Worm (Caenorhabditis elegans) whole organism, early embryonic: ENCODE results near the gene nphp-4.

ENCODE experiments used
- B0310.2 ChIP-seq: sonication (generic microtip); optimal IDR thresholded peaks from 2 replicates; lab custom pipeline; 2016; ENCODE audit warnings: mild to moderate bottlenecking, missing genetic modification characterization, missing compliant biosample characterization
- F13C5.2 ChIP-seq: sonication (generic microtip); optimal IDR thresholded peaks from 2 replicates; lab custom pipeline; 2017; ENCODE audit warnings: mild to moderate bottlenecking, missing genetic modification characterization, inconsistent platforms, missing compliant biosample characterization
- aly-1 ChIP-seq: sonication (generic microtip); optimal IDR thresholded peaks from 2 replicates; lab custom pipeline; 2016; ENCODE audit warnings: missing genetic modification characterization, missing compliant biosample characterization
- ama-1 ChIP-seq: fragments of 150-350 bp; optimal IDR thresholded peaks from 2 replicates; lab custom pipeline; 2014
- ceh-13 ChIP-seq: fragments of 200-800 bp; sonication (Bioruptor generic); optimal IDR thresholded peaks from 2 replicates; lab custom pipeline; 2018; ENCODE audit warnings: mild to moderate bottlenecking, missing genetic modification characterization, missing compliant biosample characterization
- ceh-36 ChIP-seq: sonication (generic microtip); optimal IDR thresholded peaks from 2 replicates; lab custom pipeline; 2016; ENCODE audit warnings: missing genetic modification characterization, inconsistent platforms, missing compliant biosample characterization
- ets-7 ChIP-seq: sonication (generic microtip); optimal IDR thresholded peaks from 2 replicates; lab custom pipeline; 2016; ENCODE audit warnings: missing genotype, missing genetic modification characterization, missing compliant biosample characterization
- flt-1 ChIP-seq: fragments of 200-800 bp; sonication (Bioruptor generic); IDR thresholded peaks from 2 replicates; pipeline ENCODE4 v1.3.6; 2022; ENCODE audit warnings: missing genetic modification characterization, missing compliant biosample characterization
- hmbx-1 ChIP-seq: sonication (generic microtip); optimal IDR thresholded peaks from 2 replicates; lab custom pipeline; 2016; ENCODE audit warnings: mild to moderate bottlenecking, missing genetic modification characterization, missing compliant biosample characterization
- hmg-4 ChIP-seq: fragments of 200-800 bp; sonication (Bioruptor generic); optimal IDR thresholded peaks from 2 replicates; lab custom pipeline; 2018; ENCODE audit warnings: mild to moderate bottlenecking, missing genetic modification characterization, missing compliant biosample characterization
- hnd-1 ChIP-seq: sonication (generic microtip); optimal IDR thresholded peaks from 2 replicates; lab custom pipeline; 2016; ENCODE audit warnings: missing genetic modification characterization, missing compliant biosample characterization
- pes-1 ChIP-seq: fragments of 200-800 bp; sonication (Bioruptor generic); IDR thresholded peaks from 2 replicates; pipeline ENCODE4 v1.3.6; 2022; ENCODE audit warnings: missing genetic modification reagents, missing genetic modification characterization, missing compliant biosample characterization
- scrt-1 ChIP-seq: fragments of 200-800 bp; sonication (Bioruptor generic); IDR thresholded peaks from 2 replicates; pipeline ENCODE4 v1.3.6; 2022; ENCODE audit warnings: missing genetic modification characterization, missing compliant biosample characterization
- sea-1 ChIP-seq: fragments of 200-800 bp; sonication (Bioruptor generic); conservative IDR thresholded peaks from 2 replicates; pipeline ENCODE4 v1.3.6; 2022; ENCODE audit warnings: missing genetic modification characterization, missing compliant biosample characterization
- tbx-11 ChIP-seq: fragments of 200-800 bp; sonication (Bioruptor generic); IDR thresholded peaks from 2 replicates; pipeline ENCODE4 v1.3.6; 2022; ENCODE audit warnings: missing genetic modification characterization, missing compliant biosample characterization
- tbx-37 ChIP-seq: fragments of 200-800 bp; sonication (Bioruptor generic); conservative IDR thresholded peaks from 2 replicates; pipeline ENCODE4 v1.3.6; 2022; ENCODE audit warnings: missing genetic modification reagents, missing genetic modification characterization, missing compliant biosample characterization
- tra-4 ChIP-seq: sonication (generic microtip); optimal IDR thresholded peaks from 2 replicates; lab custom pipeline; 2017; ENCODE audit warnings: missing genetic modification characterization, missing compliant biosample characterization

The nphp-4 gene

DNA sequence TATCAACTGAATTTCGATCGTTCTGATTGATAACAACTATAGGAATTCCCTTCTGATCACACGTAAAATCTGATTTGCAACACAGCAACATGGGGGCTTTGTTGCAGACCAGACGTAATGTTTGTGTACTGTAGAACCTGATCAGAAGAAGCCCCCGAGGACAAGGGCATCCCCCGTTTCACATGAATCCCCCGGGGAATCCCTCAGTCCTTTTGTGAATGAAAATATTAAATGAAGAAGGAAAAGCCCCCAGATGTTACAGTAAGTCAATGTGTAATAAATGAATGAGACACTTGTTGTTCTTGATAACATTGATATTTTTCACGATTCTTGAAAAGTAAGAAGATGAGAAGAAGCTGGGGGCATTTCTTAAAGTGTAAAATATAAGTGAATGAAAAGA is 49.4 kb downstream of the nphp-4 start:
- TF ChIP-seq ets-7 (no peak), ama-1 (lab: Kevin White, UChicago) (no peak), scrt-1 (no peak), sea-1 (no peak), tbx-37 (GFP tag; lab: Robert Waterston, UW) (no peak), F13C5.2 (tag; lab: Kevin White, UChicago) (no peak), tra-4 (tag; lab: Kevin White, UChicago) (no peak), hmg-4 (GFP tag; lab: Kevin White, UChicago) (no peak), hmbx-1 (tag; lab: Kevin White, UChicago) (no peak), tbx-11 (GFP tag; lab: Robert Waterston, UW) (no peak), aly-1 (no peak), pes-1 (GFP tag; lab: Robert Waterston, UW) (no peak), B0310.2 (tag; lab: Kevin White, UChicago) (no peak), ceh-13 (GFP tag; lab: Kevin White, UChicago) (no peak)

DNA sequence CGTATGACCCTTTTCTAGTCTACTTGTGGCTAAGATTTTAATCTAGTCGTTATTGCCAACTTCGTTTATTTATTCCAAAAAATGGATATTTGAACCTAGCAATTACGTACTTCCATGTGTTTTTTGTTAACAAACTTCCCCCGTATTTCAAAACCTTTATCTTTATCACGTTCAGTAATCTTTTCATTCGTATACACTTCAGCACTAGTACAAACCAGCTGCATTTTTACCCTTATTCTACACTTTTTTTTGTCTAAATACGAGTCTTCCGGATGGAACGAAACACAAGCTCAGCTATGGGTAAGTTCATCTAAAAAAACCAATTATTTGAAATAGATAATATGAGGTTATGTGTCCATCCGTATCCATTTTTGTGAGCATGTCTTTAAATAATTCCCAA is 54.1 kb downstream of the nphp-4 start, which contains the start of gene D2023.1:
TSS of gene D2023.1 (plus strand) at position 77 of the 400 bp plus-strand sequence.
- TF ChIP-seq pes-1 (GFP tag; lab: Robert Waterston, UW) (no peak), hnd-1 (tag; lab: Kevin White, UChicago) (no peak), tra-4 (tag; lab: Kevin White, UChicago) (no peak), ceh-36 (no peak), hmbx-1 (tag; lab: Kevin White, UChicago) (no peak), aly-1 (no peak), scrt-1 (no peak), ceh-13 (GFP tag; lab: Kevin White, UChicago) (no peak), F13C5.2 (tag; lab: Kevin White, UChicago) (no peak), ama-1 (lab: Kevin White, UChicago) (no peak), hmg-4 (GFP tag; lab: Kevin White, UChicago) (no peak), flt-1 (GFP tag; lab: Robert Waterston, UW) (no peak), sea-1 (no peak), tbx-37 (GFP tag; lab: Robert Waterston, UW) (no peak), tbx-11 (GFP tag; lab: Robert Waterston, UW) (no peak), ets-7 (no peak), B0310.2 (tag; lab: Kevin White, UChicago) (no peak)

DNA sequence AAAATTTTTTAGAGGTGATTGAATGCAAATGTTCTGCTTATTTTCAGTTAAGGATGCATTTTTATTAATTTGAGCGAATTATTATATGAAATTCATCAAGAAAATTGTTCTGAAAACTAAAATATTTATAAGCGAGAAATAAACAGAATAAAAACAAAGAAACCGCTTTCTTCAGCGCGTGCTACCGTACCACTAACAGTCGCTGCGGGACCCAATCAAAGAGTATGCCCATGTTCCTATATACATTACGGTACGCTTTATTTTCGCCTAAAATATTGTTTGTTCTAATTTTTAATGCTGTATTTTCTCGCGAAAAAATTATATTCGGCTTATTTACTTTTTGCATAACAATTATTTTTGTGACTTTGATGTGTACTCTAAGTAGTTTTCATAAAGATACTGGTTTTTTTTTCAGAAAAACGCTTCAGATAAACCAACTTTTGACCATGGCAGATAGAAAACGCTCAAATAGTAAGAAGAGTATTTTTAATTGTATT is 55.7 kb downstream of the nphp-4 start, which contains the start of gene F55A11.8:
TSS of gene F55A11.8 (plus strand) at position 447 of the 497 bp plus-strand sequence.
- TF ChIP-seq hmg-4 (GFP tag; lab: Kevin White, UChicago) (no peak), ceh-36 (no peak), tbx-37 (GFP tag; lab: Robert Waterston, UW) (no peak), hmbx-1 (tag; lab: Kevin White, UChicago) (no peak), hnd-1 (tag; lab: Kevin White, UChicago) (no peak), ama-1 (lab: Kevin White, UChicago) (no peak), tbx-11 (GFP tag; lab: Robert Waterston, UW) (no peak), sea-1 (no peak), ceh-13 (GFP tag; lab: Kevin White, UChicago) (no peak)

DNA sequence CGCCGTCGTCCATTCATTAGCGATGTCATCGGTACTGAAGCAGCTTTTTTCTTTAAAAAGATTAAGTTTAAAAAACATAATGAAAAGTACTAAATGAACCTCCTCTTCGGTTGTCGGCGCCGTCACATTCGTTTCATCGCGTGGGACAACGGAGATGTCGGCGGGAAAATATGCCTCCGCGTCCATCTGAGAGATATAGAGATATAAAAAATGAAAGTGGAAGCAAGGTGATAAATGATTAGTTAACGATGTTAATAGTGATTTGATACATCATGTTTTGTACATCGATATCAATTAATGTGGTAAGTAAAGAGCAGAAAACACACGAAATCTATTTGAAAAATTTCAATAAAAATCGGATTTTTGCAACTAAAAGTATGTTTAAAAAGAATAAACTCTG is 56.3 kb downstream of the nphp-4 start, which contains the start of gene F55A11.7:
TSS of gene F55A11.7 (minus strand) at position 186 of the 400 bp plus-strand sequence.
- no peak for TF ChIP-seq aly-1
- TF ChIP-seq ets-7, result no peak
- TF ChIP-seq tbx-37 (GFP tag; lab: Robert Waterston, UW), result no peak
- TF ChIP-seq ama-1 (lab: Kevin White, UChicago), result no peak
- no peak for TF ChIP-seq hmg-4 (GFP tag; lab: Kevin White, UChicago)
- TF ChIP-seq flt-1 (GFP tag; lab: Robert Waterston, UW), result no peak
- TF ChIP-seq F13C5.2 (tag; lab: Kevin White, UChicago), result no peak
- no peak for TF ChIP-seq tbx-11 (GFP tag; lab: Robert Waterston, UW)
- TF ChIP-seq scrt-1, result no peak
- TF ChIP-seq hmbx-1 (tag; lab: Kevin White, UChicago), result no peak
- TF ChIP-seq hnd-1 (tag; lab: Kevin White, UChicago), result no peak
- TF ChIP-seq tra-4 (tag; lab: Kevin White, UChicago), result no peak

DNA sequence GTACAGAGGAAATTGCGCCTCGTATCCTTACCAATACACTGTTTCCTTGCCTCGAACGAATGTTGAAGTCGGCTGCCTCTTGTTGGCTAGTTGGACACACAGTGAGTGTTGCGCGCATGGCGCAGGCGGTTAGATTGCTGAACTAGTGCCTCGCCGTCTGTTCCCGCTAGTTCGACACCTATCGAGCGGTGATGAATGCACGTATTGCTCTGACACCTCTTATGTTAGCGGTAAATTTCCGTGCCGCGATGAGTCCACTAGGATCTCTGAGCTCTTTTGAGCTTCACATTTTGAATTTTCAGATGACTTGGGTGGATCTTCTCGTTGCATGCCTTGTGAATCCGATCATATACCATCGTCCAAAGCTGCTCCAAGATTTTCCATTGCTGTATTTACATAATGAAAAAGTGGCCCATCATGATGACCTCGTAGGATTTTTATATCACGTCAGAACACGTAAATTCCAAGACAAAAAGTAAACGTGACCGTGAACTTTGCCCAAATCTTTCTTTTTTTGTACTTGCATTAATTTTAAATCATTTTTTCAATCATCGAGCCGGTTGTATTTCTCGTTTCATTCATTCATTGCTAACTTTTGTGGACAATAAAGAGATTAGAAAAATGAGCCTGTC is 60.6 kb downstream of the nphp-4 start, which contains the start of gene F55A11.11:
TSS of gene F55A11.11 (plus strand) at position 341 of the 632 bp plus-strand sequence.
- peak; percentile 80 for TF ChIP-seq ets-7
- TF ChIP-seq tbx-37 (GFP tag; lab: Robert Waterston, UW), result peak; percentile 97
- no peak for TF ChIP-seq ama-1 (lab: Kevin White, UChicago)
- TF ChIP-seq hnd-1 (tag; lab: Kevin White, UChicago), result peak; percentile 89
- TF ChIP-seq hmbx-1 (tag; lab: Kevin White, UChicago), result peak; percentile 80
- TF ChIP-seq tra-4 (tag; lab: Kevin White, UChicago), result peak; percentile 91
- peak; percentile 97 for TF ChIP-seq F13C5.2 (tag; lab: Kevin White, UChicago)
- peak; percentile 92 for TF ChIP-seq aly-1
- TF ChIP-seq ceh-36, result peak; percentile 95
- peak; percentile 99 for TF ChIP-seq sea-1
- TF ChIP-seq B0310.2 (tag; lab: Kevin White, UChicago), result peak; percentile 94
- peak; percentile 97 for TF ChIP-seq scrt-1
- TF ChIP-seq flt-1 (GFP tag; lab: Robert Waterston, UW), result peak; percentile 95
- TF ChIP-seq ceh-13 (GFP tag; lab: Kevin White, UChicago), result peak; percentile 94
- peak; percentile 98 for TF ChIP-seq hmg-4 (GFP tag; lab: Kevin White, UChicago)
- TF ChIP-seq pes-1 (GFP tag; lab: Robert Waterston, UW), result peak; percentile 96
- peak; percentile 99 for TF ChIP-seq tbx-11 (GFP tag; lab: Robert Waterston, UW)
